Worm (Caenorhabditis elegans): ENCODE measurements around the gene W06A7.2.
"Not testable (repeated sequence)": the region's sequence is repeated elsewhere in the genome, so short reads cannot be mapped to it uniquely, and the experiment has no call there.

Gene W06A7.2

DNA sequence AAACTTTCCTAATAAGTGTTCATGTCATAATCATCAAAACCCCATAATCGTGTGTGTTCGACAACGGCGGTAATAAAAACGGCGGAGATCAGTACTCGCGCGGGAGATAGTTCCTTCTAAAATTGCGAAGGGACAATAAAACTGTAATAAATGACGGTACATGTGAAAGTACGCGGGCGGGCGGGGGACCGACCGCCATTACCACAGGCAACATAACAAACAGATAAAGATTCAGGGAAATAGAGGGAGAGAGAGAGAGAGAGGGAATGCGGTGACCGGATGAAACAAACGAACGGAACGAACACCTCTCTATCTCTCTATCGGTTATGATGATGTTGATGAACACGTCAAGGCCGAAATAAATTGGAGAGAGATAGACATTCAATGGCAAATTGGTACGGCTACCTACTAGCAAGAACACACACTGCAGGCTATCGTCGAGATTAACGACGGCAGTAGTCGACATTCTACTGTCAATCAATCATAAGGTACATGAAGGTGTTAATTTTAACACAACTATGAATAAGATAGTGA, 15.4 kb upstream of the W06A7.2 start:
- TF ChIP-seq nhr-25 (tag; optimal IDR thresholded peaks at IDR 0.05): peak; percentile 67
- TF ChIP-seq lin-39 (tag; optimal IDR thresholded peaks at IDR 0.05): peak; percentile 2
- no peak for TF ChIP-seq elt-3 (tag; optimal IDR thresholded peaks at IDR 0.05)

DNA sequence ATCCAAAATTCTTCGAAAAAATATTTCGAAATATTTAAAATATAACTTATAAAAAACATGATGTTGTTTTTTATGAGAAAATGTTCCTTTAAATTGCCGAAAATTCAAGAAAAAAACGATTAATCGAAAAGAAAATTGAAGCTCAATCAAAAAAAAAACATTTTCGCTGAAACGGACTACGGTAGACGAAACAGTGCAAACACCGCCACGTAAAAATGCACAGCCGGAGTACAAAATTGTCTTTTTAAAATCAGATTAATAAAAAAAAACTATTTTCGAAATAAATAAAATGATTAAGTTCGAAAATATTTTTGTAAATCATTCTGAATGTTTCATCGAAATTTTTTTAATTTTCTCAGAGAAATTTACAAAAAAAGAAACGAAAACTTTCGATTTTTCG, 8.1 kb upstream of the W06A7.2 start:
- no peak for TF ChIP-seq ztf-4 (tag; optimal IDR thresholded peaks at IDR 0.05)
- TF ChIP-seq nhr-25 (tag; optimal IDR thresholded peaks at IDR 0.05): no peak
- no peak for TF ChIP-seq nhr-11 (tag; optimal IDR thresholded peaks at IDR 0.05)
- TF ChIP-seq elt-1 (tag; optimal IDR thresholded peaks at IDR 0.05): no peak

DNA sequence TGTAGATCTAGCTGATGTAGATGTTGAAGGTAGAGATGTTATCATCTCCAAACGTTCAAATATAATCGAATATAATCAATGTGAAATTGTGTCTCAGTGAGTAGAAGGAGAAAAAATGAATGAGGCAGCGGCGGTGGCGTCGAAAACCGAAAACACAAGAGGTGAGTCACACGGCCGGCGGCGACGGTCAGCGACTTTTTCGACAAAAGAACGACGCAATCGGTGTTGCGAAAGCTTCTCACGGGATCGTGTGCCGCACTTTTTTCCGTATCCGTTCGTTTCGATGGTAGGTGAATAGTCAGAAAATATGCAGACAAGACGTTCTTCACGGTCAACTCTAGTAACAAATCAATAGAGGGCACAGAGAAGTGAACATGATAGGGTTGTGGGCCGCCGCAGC, 6.2 kb upstream of the W06A7.2 start, which contains the start of gene rin-1:
Gene rin-1, minus strand, starts transcription at position 101 of the 400 bp plus-strand sequence.
- TF ChIP-seq elt-1 (tag; optimal IDR thresholded peaks at IDR 0.05) (peak; percentile 63), sea-2 (GFP tag; optimal IDR thresholded peaks at IDR 0.05) (no peak), zag-1 (tag; optimal IDR thresholded peaks at IDR 0.05) (no peak)

DNA sequence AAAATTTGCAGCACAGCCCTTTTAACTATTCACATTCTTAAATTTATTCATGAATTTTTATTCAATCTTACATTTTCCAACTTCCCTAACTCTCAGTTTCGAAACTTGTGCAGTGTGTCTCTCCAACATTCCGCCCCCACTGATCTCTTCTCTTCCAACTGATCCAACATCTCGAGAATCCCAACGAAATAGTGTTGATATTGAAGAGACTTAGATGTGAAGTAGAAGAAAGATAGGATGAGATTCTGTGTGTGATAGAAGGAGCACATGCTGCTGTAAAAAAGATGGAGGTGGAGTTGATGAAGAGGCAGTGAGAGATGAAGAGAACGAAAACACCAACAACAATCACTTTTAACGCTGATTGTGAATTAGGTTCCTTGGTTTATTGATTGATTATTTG, 1.3 kb upstream of the W06A7.2 start:
- TF ChIP-seq daf-12 (tag; optimal IDR thresholded peaks at IDR 0.05) (no peak), unc-39 (tag; optimal IDR thresholded peaks at IDR 0.05) (no peak), ceh-9 (tag; optimal IDR thresholded peaks at IDR 0.05) (no peak), pha-4 (tag; optimal IDR thresholded peaks at IDR 0.05) (no peak), eor-1 (tag; optimal IDR thresholded peaks at IDR 0.05) (no peak), nhr-11 (tag; optimal IDR thresholded peaks at IDR 0.05) (no peak), snpc-4 (tag; optimal IDR thresholded peaks at IDR 0.05) (no peak), ztf-4 (tag; optimal IDR thresholded peaks at IDR 0.05) (no peak)

DNA sequence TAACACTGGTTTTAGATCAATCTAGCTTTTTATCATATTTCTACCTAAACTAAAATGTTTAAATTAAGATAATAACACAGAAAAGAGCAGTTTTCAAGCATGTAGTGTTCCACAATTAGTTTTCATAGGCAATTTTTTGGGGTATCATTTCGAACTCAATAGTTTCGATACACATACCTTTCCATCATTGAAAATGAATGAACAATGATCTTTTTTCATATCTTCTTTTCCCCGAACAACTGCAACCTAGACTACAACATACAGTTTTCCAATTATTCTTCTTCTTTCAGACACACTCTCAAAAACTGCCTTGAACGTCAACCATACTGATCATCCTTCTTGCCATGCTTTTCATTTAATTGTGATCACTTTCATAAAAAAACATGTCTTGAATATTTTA, 2.5 kb downstream of the W06A7.2 start, which contains the start of gene W06A7.4:
Gene W06A7.4, plus strand, starts transcription at position 301 of the 400 bp plus-strand sequence.
- TF ChIP-seq ceh-82 (tag; optimal IDR thresholded peaks at IDR 0.05) (no peak), ama-1 (optimal IDR thresholded peaks at IDR 0.05) (no peak), nfya-1 (tag; optimal IDR thresholded peaks at IDR 0.05; ENCODE audit: insufficient read depth) (no peak), pqm-1 (tag; optimal IDR thresholded peaks at IDR 0.05) (no peak), zag-1 (tag; optimal IDR thresholded peaks at IDR 0.05) (no peak), ceh-9 (tag; optimal IDR thresholded peaks at IDR 0.05) (no peak), egl-5 (tag; optimal IDR thresholded peaks at IDR 0.05) (no peak), lin-15B (tag; optimal IDR thresholded peaks at IDR 0.05) (no peak), nhr-28 (tag; optimal IDR thresholded peaks at IDR 0.05) (no peak), nhr-23 (tag; optimal IDR thresholded peaks at IDR 0.05) (no peak), nhr-43 (tag; optimal IDR thresholded peaks at IDR 0.05; ENCODE audit: poor library complexity, severe bottlenecking) (no peak)

DNA sequence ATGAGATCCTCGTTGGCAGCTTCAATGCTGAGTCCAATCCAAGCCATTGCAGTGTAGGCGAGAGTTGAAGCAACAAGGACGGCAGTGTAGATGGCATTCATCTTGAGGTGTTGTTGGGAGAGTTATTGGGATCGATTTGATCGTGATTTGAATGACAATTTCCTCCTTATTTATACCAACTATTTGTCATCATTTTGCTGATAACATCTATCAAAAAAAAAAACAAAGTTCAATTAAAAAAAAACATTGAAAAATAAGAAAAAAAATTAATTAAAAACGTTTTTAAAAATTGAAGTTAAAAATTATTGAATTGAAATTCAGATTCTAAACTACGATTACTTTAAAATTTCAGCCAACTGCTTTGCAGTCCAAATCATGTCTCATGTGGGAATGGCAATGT, 5.3 kb downstream of the W06A7.2 start, which contains the start of gene nspa-8:
Gene nspa-8, minus strand, starts transcription at position 101 of the 400 bp plus-strand sequence.
- TF ChIP-seq ceh-82, elt-2, skn-1 (tag; optimal IDR thresholded peaks at IDR 0.05): not testable (repeated sequence)

DNA sequence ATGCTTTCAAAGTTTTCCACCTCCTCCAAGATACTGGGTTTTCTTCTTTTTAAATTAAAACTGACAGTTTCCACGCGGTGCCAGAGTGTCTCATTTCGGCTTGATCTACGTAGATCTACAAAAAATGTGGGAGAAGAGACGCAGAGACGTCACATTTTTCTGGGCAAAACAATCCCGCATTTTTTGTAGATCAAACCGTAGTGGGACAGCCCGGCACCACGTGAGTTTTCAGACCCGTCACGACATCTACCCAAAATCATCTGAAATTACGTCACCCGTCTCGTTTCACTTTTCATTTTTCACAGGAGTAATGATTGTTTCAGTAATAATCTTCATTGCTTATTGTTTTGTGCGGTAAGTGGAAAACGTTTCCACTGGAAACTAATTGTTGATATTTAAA, 6.8 kb downstream of the W06A7.2 start:
- TF ChIP-seq egl-5 (tag; optimal IDR thresholded peaks at IDR 0.05) (no peak), lsy-12 (tag; optimal IDR thresholded peaks at IDR 0.05) (peak; percentile 14)

DNA sequence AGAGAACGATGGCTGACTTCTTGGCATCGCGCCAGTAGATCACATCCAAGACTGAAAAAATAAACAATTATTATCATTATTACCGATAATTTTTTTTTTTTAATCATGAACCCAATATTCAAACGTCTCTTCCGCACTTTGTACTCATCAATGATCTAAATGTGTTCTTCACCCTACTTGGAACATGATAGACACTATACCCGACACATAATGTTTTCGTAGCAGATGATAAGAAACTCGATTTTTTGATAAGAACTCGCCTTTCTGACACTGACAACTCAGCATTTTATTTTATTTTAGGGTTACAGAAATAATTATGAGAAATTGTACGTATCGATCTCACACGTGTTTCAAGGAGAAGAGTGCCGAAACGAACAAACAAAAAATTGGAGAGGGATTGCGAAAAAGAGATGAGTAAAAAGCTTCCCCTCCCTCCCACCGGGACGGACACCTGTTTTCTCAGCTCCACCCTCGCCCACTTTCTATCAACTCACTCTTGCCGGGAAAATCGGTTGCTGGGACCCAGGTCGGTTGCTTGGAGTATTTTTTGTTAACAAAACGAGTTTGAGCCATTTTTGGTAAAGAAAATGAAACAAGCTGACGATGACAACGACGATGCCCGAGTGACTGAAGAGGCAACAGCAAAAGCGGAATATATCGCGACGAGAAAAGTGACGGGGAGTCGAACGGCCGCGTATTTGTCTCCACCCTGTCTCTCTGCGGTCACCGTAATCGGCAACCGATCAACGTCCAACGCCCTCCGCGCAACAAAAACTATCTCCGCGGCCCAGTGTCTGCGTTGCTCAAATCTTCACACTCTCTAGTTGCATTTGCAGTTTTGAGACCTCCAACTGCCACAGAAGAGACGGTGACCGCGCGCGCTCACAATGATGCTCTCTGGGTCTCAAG, 8.9 kb downstream of the W06A7.2 start:
- TF ChIP-seq ztf-4 (tag; optimal IDR thresholded peaks at IDR 0.05) (no peak), fkh-2 (tag; optimal IDR thresholded peaks at IDR 0.05) (no peak), ztf-11 (tag; optimal IDR thresholded peaks at IDR 0.05) (no peak), fkh-10 (GFP tag; optimal IDR thresholded peaks at IDR 0.05) (no peak), nhr-28 (tag; optimal IDR thresholded peaks at IDR 0.05) (no peak), nhr-76 (tag; optimal IDR thresholded peaks at IDR 0.05) (no peak), hmg-11 (tag; optimal IDR thresholded peaks at IDR 0.05) (no peak), ceh-82 (tag; optimal IDR thresholded peaks at IDR 0.05) (no peak), egl-27 (tag; optimal IDR thresholded peaks at IDR 0.05) (no peak), snpc-4 (tag; optimal IDR thresholded peaks at IDR 0.05) (peak; percentile 24), nhr-77 (tag; optimal IDR thresholded peaks at IDR 0.05) (no peak), ceh-28 (tag; optimal IDR thresholded peaks at IDR 0.05) (no peak), elt-3 (tag; optimal IDR thresholded peaks at IDR 0.05) (no peak), unc-62 (GFP tag; optimal IDR thresholded peaks at IDR 0.05) (no peak), aly-2 (tag; optimal IDR thresholded peaks at IDR 0.05) (no peak), eor-1 (tag; optimal IDR thresholded peaks at IDR 0.05) (no peak), nhr-67 (tag; optimal IDR thresholded peaks at IDR 0.05) (no peak), elt-2 (tag; optimal IDR thresholded peaks at IDR 0.05) (peak; percentile 96)

Measured in whole organism, L3 larva.